Worm (Caenorhabditis elegans) whole organism, L2 larva: Measurements from ENCODE around the gene F16G10.1.

ENCODE experiments used
- Y55F3AM.14 ChIP-seq: fragments of 200-800 bp; sonication (Bioruptor generic); optimal IDR thresholded peaks from 2 replicates; lab custom pipeline; 2018; ENCODE audit warnings: mild to moderate bottlenecking, missing genetic modification characterization, missing compliant biosample characterization
- ceh-16 ChIP-seq: fragments of 150-350 bp; optimal IDR thresholded peaks from 2 replicates; lab custom pipeline; 2014; ENCODE audit warnings: missing biosample characterization, missing genetic modification characterization
- lin-39 ChIP-seq: fragments of 150-350 bp; optimal IDR thresholded peaks from 2 replicates; lab custom pipeline; 2014; ENCODE audit warnings: missing biosample characterization, missing genetic modification reagents, missing genetic modification characterization
- lsy-2 ChIP-seq, 2 experiments: fragments of 150-350 bp in 1 of 2; sonication (generic microtip) in 1 of 2; optimal IDR thresholded peaks; 2 replicates each; lab custom pipeline; 2014 to 2017; ENCODE audit warnings: missing biosample characterization in 2 of 2, missing genetic modification characterization in 2 of 2
- mdl-1 ChIP-seq, 2 experiments: fragments of 150-350 bp in 1 of 2; sonication (generic microtip) in 1 of 2; optimal IDR thresholded peaks; 2 replicates each; lab custom pipeline; 2017; ENCODE audit warnings: missing biosample characterization in 2 of 2, missing genetic modification characterization in 2 of 2
- nhr-11 ChIP-seq: fragments of 150-350 bp; optimal IDR thresholded peaks from 2 replicates; lab custom pipeline; 2014; ENCODE audit warnings: missing biosample characterization, missing genetic modification characterization
- nhr-21 ChIP-seq: fragments of 150-350 bp; optimal IDR thresholded peaks from 2 replicates; lab custom pipeline; 2014; ENCODE audit warnings: missing biosample characterization, missing genetic modification characterization
- nhr-237 ChIP-seq: fragments of 150-350 bp; optimal IDR thresholded peaks from 2 replicates; lab custom pipeline; 2014; ENCODE audit warnings: missing biosample characterization, missing genetic modification characterization
- nhr-6 ChIP-seq: fragments of 150-350 bp; optimal IDR thresholded peaks from 2 replicates; lab custom pipeline; 2014; ENCODE audit warnings: missing biosample characterization, missing genetic modification characterization
- sem-4 ChIP-seq: fragments of 150-350 bp; optimal IDR thresholded peaks from 2 replicates; lab custom pipeline; 2014; ENCODE audit warnings: missing biosample characterization, missing genetic modification reagents, missing genetic modification characterization
- skn-1 ChIP-seq: sonication (generic microtip); optimal IDR thresholded peaks from 2 replicates; lab custom pipeline; 2017; ENCODE audit warnings: missing biosample characterization, missing genetic modification characterization
- snpc-4 ChIP-seq: fragments of 150-350 bp; optimal IDR thresholded peaks from 2 replicates; lab custom pipeline; 2014; ENCODE audit warnings: missing biosample characterization, missing genetic modification characterization
- zag-1 ChIP-seq: fragments of 150-350 bp; optimal IDR thresholded peaks from 2 replicates; lab custom pipeline; 2014; ENCODE audit warnings: missing biosample characterization, missing genetic modification characterization

- no peak for TF ChIP-seq Y55F3AM.14 (GFP tag; lab: Kevin White, UChicago)
- TF ChIP-seq nhr-21 (tag; lab: Kevin White, UChicago) = no peak
- TF ChIP-seq ceh-16 (tag; lab: Kevin White, UChicago) = no peak
- no peak for TF ChIP-seq nhr-6
- TF ChIP-seq sem-4 (tag; lab: Kevin White, UChicago) = no peak
- no peak for TF ChIP-seq snpc-4
- TF ChIP-seq skn-1 = no peak
- TF ChIP-seq nhr-11 (tag; lab: Kevin White, UChicago) = no peak
- TF ChIP-seq zag-1 (tag; lab: Kevin White, UChicago) = no peak
- TF ChIP-seq mdl-1 (tag; optimal IDR thresholded peaks at IDR 0.05; lab: Kevin White, UChicago) = no peak
- TF ChIP-seq lsy-2 (tag; optimal IDR thresholded peaks at IDR 0.05; lab: Kevin White, UChicago) = no peak
- TF ChIP-seq lin-39 = no peak
- TF ChIP-seq nhr-237 (tag; lab: Kevin White, UChicago) = no peak
Measured at ce11 chrII:2435566-2435965, 31.5 kb downstream of the F16G10.1 start.
